Worm (Caenorhabditis elegans) whole organism, L2 larva: ENCODE measurements around the gene rimb-1.

Experiments used
- C34F6.9 ChIP-seq: fragments of 150-350 bp; optimal IDR thresholded peaks from 2 replicates; lab custom pipeline; 2014; ENCODE audit warnings: missing biosample characterization, missing genetic modification characterization
- F13H6.1 ChIP-seq: sonication (generic microtip); optimal IDR thresholded peaks from 2 replicates; lab custom pipeline; 2016; ENCODE audit warnings: missing genetic modification characterization, missing compliant biosample characterization
- R02D3.7 ChIP-seq: fragments of 150-350 bp; optimal IDR thresholded peaks from 2 replicates; lab custom pipeline; 2014; ENCODE audit warnings: missing biosample characterization, missing genetic modification characterization
- ZK546.5 ChIP-seq: sonication (generic microtip); optimal IDR thresholded peaks from 2 replicates; lab custom pipeline; 2017; ENCODE audit warnings: missing biosample characterization, missing genetic modification characterization
- aly-2 ChIP-seq: fragments of 150-350 bp; optimal IDR thresholded peaks from 2 replicates; lab custom pipeline; 2014; ENCODE audit warnings: missing biosample characterization, missing genetic modification characterization
- ama-1 ChIP-seq: fragments of 150-350 bp; optimal IDR thresholded peaks from 2 replicates; lab custom pipeline; 2018; ENCODE audit warnings: inconsistent platforms
- blmp-1 ChIP-seq: sonication (generic microtip); optimal IDR thresholded peaks from 2 replicates; lab custom pipeline; 2017; ENCODE audit warnings: missing genetic modification characterization, mild to moderate bottlenecking, missing compliant biosample characterization, antibody characterized with exemption, moderate library complexity; ENCODE audit not compliant: insufficient read depth
- ceh-82 ChIP-seq: fragments of 150-350 bp; optimal IDR thresholded peaks from 2 replicates; lab custom pipeline; 2014; ENCODE audit warnings: missing biosample characterization, missing genetic modification characterization
- crh-2 ChIP-seq: sonication (generic microtip); optimal IDR thresholded peaks from 2 replicates; lab custom pipeline; 2017; ENCODE audit warnings: missing biosample characterization, missing genetic modification characterization
- dmd-4 ChIP-seq: sonication (generic microtip); optimal IDR thresholded peaks from 2 replicates; lab custom pipeline; 2017; ENCODE audit warnings: missing biosample characterization, missing genetic modification characterization
- egl-27 ChIP-seq: sonication (generic microtip); optimal IDR thresholded peaks from 3 replicates; lab custom pipeline; 2017; ENCODE audit warnings: missing biosample characterization, missing genetic modification reagents, missing genetic modification characterization
- elt-1 ChIP-seq: fragments of 150-350 bp; optimal IDR thresholded peaks from 2 replicates; lab custom pipeline; 2014; ENCODE audit warnings: missing biosample characterization, missing genetic modification characterization
- elt-3 ChIP-seq: sonication (generic microtip); optimal IDR thresholded peaks from 2 replicates; lab custom pipeline; 2017; ENCODE audit warnings: missing biosample characterization, missing genetic modification characterization
- fos-1 ChIP-seq: fragments of 150-350 bp; optimal IDR thresholded peaks from 2 replicates; lab custom pipeline; 2014; ENCODE audit warnings: missing biosample characterization, missing genetic modification characterization
- gmeb-1 ChIP-seq: fragments of 150-350 bp; optimal IDR thresholded peaks from 2 replicates; lab custom pipeline; 2014; ENCODE audit warnings: missing biosample characterization, missing genetic modification characterization
- lin-11 ChIP-seq: fragments of 150-350 bp; sonication (generic microtip); optimal IDR thresholded peaks from 2 replicates; lab custom pipeline; 2014; ENCODE audit warnings: missing biosample characterization, missing genetic modification characterization, inconsistent platforms, mixed read lengths
- lin-13 ChIP-seq: fragments of 150-350 bp; optimal IDR thresholded peaks from 2 replicates; lab custom pipeline; 2014; ENCODE audit warnings: missing biosample characterization, missing genetic modification reagents, missing genetic modification characterization
- lsy-2 ChIP-seq, 2 experiments: fragments of 150-350 bp in 1 of 2; sonication (generic microtip) in 1 of 2; optimal IDR thresholded peaks; 2 replicates each; lab custom pipeline; 2014 to 2017; ENCODE audit warnings: missing biosample characterization in 2 of 2, missing genetic modification characterization in 2 of 2
- mab-5 ChIP-seq: fragments of 150-350 bp; optimal IDR thresholded peaks from 2 replicates; lab custom pipeline; 2014; ENCODE audit warnings: missing biosample characterization, missing genetic modification characterization
- nhr-10 ChIP-seq: sonication (generic microtip); optimal IDR thresholded peaks from 2 replicates; lab custom pipeline; 2017; ENCODE audit warnings: missing biosample characterization, missing genetic modification characterization
- nhr-11 ChIP-seq: fragments of 150-350 bp; optimal IDR thresholded peaks from 2 replicates; lab custom pipeline; 2014; ENCODE audit warnings: missing biosample characterization, missing genetic modification characterization
- nhr-129 ChIP-seq: fragments of 150-350 bp; optimal IDR thresholded peaks from 2 replicates; lab custom pipeline; 2014; ENCODE audit warnings: missing biosample characterization, missing genetic modification characterization
- nhr-23 ChIP-seq: fragments of 150-350 bp; optimal IDR thresholded peaks from 2 replicates; lab custom pipeline; 2014; ENCODE audit warnings: missing biosample characterization, missing genetic modification reagents, missing genetic modification characterization
- nhr-237 ChIP-seq: fragments of 150-350 bp; optimal IDR thresholded peaks from 2 replicates; lab custom pipeline; 2014; ENCODE audit warnings: missing biosample characterization, missing genetic modification characterization
- nhr-25 ChIP-seq: fragments of 150-350 bp; sonication (generic microtip); optimal IDR thresholded peaks from 3 replicates; lab custom pipeline; 2014; ENCODE audit warnings: missing biosample characterization, missing genetic modification characterization
- nhr-77 ChIP-seq: fragments of 150-350 bp; optimal IDR thresholded peaks from 2 replicates; lab custom pipeline; 2014; ENCODE audit warnings: missing biosample characterization, missing genetic modification characterization
- peb-1 ChIP-seq: fragments of 150-350 bp; optimal IDR thresholded peaks from 2 replicates; lab custom pipeline; 2014; ENCODE audit warnings: missing biosample characterization, missing genetic modification characterization
- sma-3 ChIP-seq: sonication (generic microtip); optimal IDR thresholded peaks from 2 replicates; lab custom pipeline; 2016; ENCODE audit warnings: missing genetic modification reagents, missing genetic modification characterization, missing compliant biosample characterization
- sma-9 ChIP-seq, 2 experiments: fragments of 150-350 bp in 1 of 2; sonication (generic microtip) in 1 of 2; optimal IDR thresholded peaks; 2 replicates each; lab custom pipeline; 2014 to 2016; ENCODE audit warnings: missing genetic modification characterization in 2 of 2, mild to moderate bottlenecking in 1 of 2, missing biosample characterization in 1 of 2, missing compliant biosample characterization in 1 of 2, missing genetic modification reagents in 1 of 2, moderate library complexity in 1 of 2
- snpc-4 ChIP-seq: fragments of 150-350 bp; optimal IDR thresholded peaks from 2 replicates; lab custom pipeline; 2014; ENCODE audit warnings: missing biosample characterization, missing genetic modification characterization
- unc-39 ChIP-seq: fragments of 150-350 bp; optimal IDR thresholded peaks from 2 replicates; lab custom pipeline; 2014; ENCODE audit warnings: missing biosample characterization, missing genetic modification characterization
- unc-55 ChIP-seq: fragments of 150-350 bp; sonication (generic microtip); optimal IDR thresholded peaks from 3 replicates; lab custom pipeline; 2014; ENCODE audit warnings: missing biosample characterization, missing genetic modification reagents, missing genetic modification characterization
- unc-62 ChIP-seq: fragments of 150-350 bp; optimal IDR thresholded peaks from 2 replicates; lab custom pipeline; 2014; ENCODE audit warnings: missing biosample characterization, missing genetic modification reagents, missing genetic modification characterization
- ztf-1 ChIP-seq: fragments of 200-800 bp; sonication (Bioruptor generic); conservative IDR thresholded peaks from 2 replicates; pipeline ENCODE4 v1.3.6; 2022; ENCODE audit warnings: missing genetic modification characterization, missing compliant biosample characterization
- ztf-11 ChIP-seq: sonication (generic microtip); optimal IDR thresholded peaks from 2 replicates; lab custom pipeline; 2017; ENCODE audit warnings: missing biosample characterization, missing genetic modification characterization

rimb-1 gene

DNA sequence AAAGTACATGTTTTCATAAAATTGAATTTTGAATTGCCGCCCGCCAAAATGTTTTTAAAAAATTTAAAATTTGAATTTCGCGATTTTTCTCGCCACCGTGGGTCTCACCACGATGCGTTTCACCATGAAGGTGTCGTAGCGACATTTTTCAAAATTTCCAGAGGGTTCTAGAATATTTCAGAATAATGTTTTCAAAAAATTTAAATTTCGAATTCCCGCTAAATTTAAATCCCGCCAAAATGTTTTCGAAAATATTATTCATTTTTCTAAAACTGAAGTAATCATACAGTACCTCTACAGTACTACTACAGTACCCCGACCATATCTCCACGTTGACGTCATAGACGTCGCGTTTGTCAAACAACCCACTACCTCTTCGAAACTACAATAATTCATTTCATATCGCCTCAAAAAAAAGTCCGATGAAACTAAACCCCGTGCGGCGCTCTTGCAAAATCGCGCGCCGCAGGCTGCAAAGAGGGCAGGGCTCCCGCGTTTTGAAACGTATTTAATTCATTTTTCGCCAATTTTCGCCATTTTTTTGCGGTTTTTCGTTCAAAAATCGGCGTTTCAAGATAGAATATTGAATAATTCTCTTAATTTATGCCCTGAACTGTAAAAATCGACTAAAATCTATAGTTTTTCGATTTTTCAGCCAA lies 36.3 kb downstream of the rimb-1 start, which contains the start of the genes pvf-1 and Y39A3CL.7 (continued):
- TF ChIP-seq R02D3.7 (tag; lab: Kevin White, UChicago): no peak
- no peak for TF ChIP-seq mab-5
- TF ChIP-seq unc-55 (GFP tag; lab: Kevin White, UChicago): peak; percentile 34
- peak; percentile 23 for TF ChIP-seq nhr-129
- no peak for TF ChIP-seq dmd-4
- no peak for TF ChIP-seq ZK546.5
- TF ChIP-seq C34F6.9 (tag; lab: Kevin White, UChicago): peak; percentile 36
- no peak for TF ChIP-seq nhr-25 (tag; lab: Kevin White, UChicago)
- TF ChIP-seq sma-9 (GFP tag; optimal IDR thresholded peaks at IDR 0.05; lab: Kevin White, UChicago): no peak
- no peak for TF ChIP-seq sma-9 (tag; optimal IDR thresholded peaks at IDR 0.05; lab: Kevin White, UChicago)
- TF ChIP-seq ceh-82: no peak
- TF ChIP-seq egl-27 (tag; lab: Kevin White, UChicago): no peak
- no peak for TF ChIP-seq blmp-1 (tag; lab: Kevin White, UChicago)
- no peak for TF ChIP-seq ztf-1
- TF ChIP-seq nhr-10 (tag; lab: Kevin White, UChicago): no peak
- TF ChIP-seq snpc-4 (tag; lab: Kevin White, UChicago): no peak
- TF ChIP-seq ama-1: no peak
- no peak for TF ChIP-seq peb-1 (tag; lab: Kevin White, UChicago)
- no peak for TF ChIP-seq ztf-11 (tag; lab: Kevin White, UChicago)
- no peak for TF ChIP-seq nhr-11
- TF ChIP-seq gmeb-1 (tag; lab: Kevin White, UChicago): peak; percentile 40
- TF ChIP-seq, all 48 proteins: peak for 9

DNA sequence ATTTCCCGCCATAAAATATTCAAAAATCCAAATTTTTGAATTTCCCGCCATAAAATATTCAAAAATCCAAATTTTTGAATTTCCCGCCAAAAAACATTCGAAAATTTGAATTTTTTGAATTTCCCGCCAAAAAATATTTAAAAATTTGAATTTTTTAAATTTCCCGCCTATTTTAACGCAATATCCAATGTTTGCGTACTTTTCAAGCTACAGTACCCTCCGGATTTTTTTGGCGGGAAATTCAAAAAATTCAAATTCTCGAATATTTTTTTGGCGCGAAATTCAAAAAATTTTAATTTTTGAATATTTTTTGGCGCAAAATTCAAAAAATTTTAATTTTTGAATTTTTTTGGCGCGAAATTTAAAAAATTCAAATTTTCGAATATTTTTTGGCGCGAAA lies 43.0 kb downstream of the rimb-1 start:
- TF ChIP-seq unc-62: no peak
- TF ChIP-seq, all 48 proteins: peak for 0

DNA sequence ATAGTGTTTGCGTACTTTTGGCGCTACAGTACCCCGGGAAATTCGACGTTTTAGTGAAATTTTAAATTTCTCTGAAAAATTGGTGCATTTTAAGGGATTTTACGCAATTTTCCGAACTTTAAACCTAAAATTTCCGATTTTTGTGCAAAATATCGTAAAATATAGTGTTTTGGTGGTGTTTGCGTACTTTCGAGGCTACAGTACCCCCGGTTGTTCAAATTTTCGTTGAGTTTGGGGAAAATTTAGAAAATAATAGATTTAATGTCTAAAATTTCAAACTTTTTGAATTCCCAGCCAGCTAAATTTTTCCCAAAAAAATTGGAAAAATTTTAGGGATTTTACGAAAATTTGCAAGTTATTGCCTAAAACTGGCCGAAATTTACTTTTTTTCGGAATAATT lies 44.3 kb downstream of the rimb-1 start:
- TF ChIP-seq R02D3.7 (tag; lab: Kevin White, UChicago) (no peak), lin-11 (tag; lab: Kevin White, UChicago) (no peak), sma-9 (GFP tag; optimal IDR thresholded peaks at IDR 0.05; lab: Kevin White, UChicago) (no peak), sma-9 (tag; optimal IDR thresholded peaks at IDR 0.05; lab: Kevin White, UChicago) (no peak), ceh-82 (no peak), fos-1 (no peak), blmp-1 (tag; lab: Kevin White, UChicago) (no peak), aly-2 (tag; lab: Kevin White, UChicago) (no peak), nhr-237 (tag; lab: Kevin White, UChicago) (no peak), nhr-25 (tag; lab: Kevin White, UChicago) (no peak), F13H6.1 (no peak), nhr-23 (tag; lab: Kevin White, UChicago) (no peak), snpc-4 (tag; lab: Kevin White, UChicago) (no peak), mab-5 (no peak), elt-1 (tag; lab: Kevin White, UChicago) (no peak), nhr-129 (no peak), gmeb-1 (tag; lab: Kevin White, UChicago) (no peak), peb-1 (tag; lab: Kevin White, UChicago) (no peak)

DNA sequence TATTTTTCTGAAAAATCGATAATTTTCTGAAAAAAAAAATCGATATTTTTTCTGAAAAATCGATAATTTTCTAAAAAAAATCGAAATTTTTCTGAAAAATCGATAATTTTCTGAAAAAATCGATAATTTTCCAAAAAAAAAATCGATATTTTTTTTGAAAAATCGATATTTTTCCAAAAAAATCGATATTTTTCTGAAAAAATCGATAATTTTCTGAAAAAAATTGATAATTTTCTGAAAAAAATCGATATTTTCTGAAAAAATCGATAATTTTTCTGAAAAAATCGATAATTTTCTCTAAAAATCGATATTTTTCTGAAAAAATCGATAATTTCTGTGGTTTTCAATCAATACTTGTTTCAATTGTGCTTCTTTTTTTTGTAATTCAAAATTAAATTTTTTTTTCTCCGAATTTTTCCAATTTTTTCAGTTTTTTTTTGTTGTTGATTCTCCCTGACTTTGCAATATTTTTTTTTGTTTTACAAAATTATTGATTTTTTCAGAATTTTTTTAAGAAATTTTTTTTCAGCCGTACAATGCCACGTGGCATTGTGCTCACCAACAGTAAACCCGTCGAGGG lies 45.9 kb downstream of the rimb-1 start, which contains the start of gene rexd-1:
Gene rexd-1, plus strand, starts transcription at position 530 of the 580 bp plus-strand sequence.
- no peak for TF ChIP-seq nhr-11
- no peak for TF ChIP-seq ceh-82
- TF ChIP-seq unc-39 (tag; lab: Kevin White, UChicago): no peak
- TF ChIP-seq ZK546.5: no peak
- no peak for TF ChIP-seq nhr-77
- no peak for TF ChIP-seq nhr-129
- no peak for TF ChIP-seq unc-55 (GFP tag; lab: Kevin White, UChicago)
- no peak for TF ChIP-seq unc-62
- no peak for TF ChIP-seq elt-3 (tag; lab: Kevin White, UChicago)
- TF ChIP-seq sma-3 (GFP tag; lab: Kevin White, UChicago): no peak
- no peak for TF ChIP-seq ama-1
- no peak for TF ChIP-seq dmd-4
- no peak for TF ChIP-seq gmeb-1 (tag; lab: Kevin White, UChicago)
- TF ChIP-seq crh-2: no peak
- no peak for TF ChIP-seq lin-13
- no peak for TF ChIP-seq F13H6.1
- no peak for TF ChIP-seq ztf-1
- no peak for TF ChIP-seq lsy-2 (tag; optimal IDR thresholded peaks at IDR 0.05; lab: Kevin White, UChicago)
- no peak for TF ChIP-seq aly-2 (tag; lab: Kevin White, UChicago)
